Worm (Caenorhabditis elegans) whole organism, midembryonic: ENCODE results near the gene C39E9.7.

Experiments
- T22C8.4 ChIP-seq: fragments of 200-800 bp; sonication (Bioruptor generic); IDR thresholded peaks from 2 replicates; pipeline ENCODE4 v1.3.6; 2022; ENCODE audit warnings: missing genetic modification characterization, missing compliant biosample characterization
- cog-1 ChIP-seq: sonication (generic microtip); optimal IDR thresholded peaks from 2 replicates; lab custom pipeline; 2016; ENCODE audit warnings: missing genetic modification characterization, missing compliant biosample characterization
- flt-1 ChIP-seq: fragments of 200-800 bp; sonication (Bioruptor generic); IDR thresholded peaks from 2 replicates; pipeline ENCODE4 v1.3.6; 2022; ENCODE audit warnings: missing genetic modification characterization, missing compliant biosample characterization
- klf-2 ChIP-seq: fragments of 200-800 bp; sonication (Bioruptor generic); conservative IDR thresholded peaks from 2 replicates; pipeline ENCODE4 v1.3.6; 2022; ENCODE audit warnings: missing genetic modification reagents, missing genetic modification characterization, missing compliant biosample characterization
- med-1 ChIP-seq: sonication (generic microtip); optimal IDR thresholded peaks from 2 replicates; lab custom pipeline; 2017; ENCODE audit warnings: missing genetic modification characterization, mild to moderate bottlenecking, missing compliant biosample characterization, antibody characterized with exemption, missing genetic modification reagents; ENCODE audit not compliant: insufficient read depth
- ref-1 ChIP-seq: fragments of 200-800 bp; sonication (Bioruptor generic); conservative IDR thresholded peaks from 2 replicates; pipeline ENCODE4 v1.3.6; 2022; ENCODE audit warnings: missing genetic modification reagents, missing genetic modification characterization, missing compliant biosample characterization
- tab-1 ChIP-seq: fragments of 200-800 bp; sonication (Bioruptor generic); IDR thresholded peaks from 2 replicates; pipeline ENCODE4 v1.3.6; 2022; ENCODE audit warnings: missing genetic modification characterization, missing compliant biosample characterization
- ztf-23 ChIP-seq: fragments of 200-800 bp; sonication (Bioruptor generic); IDR thresholded peaks from 2 replicates; pipeline ENCODE4 v1.3.6; 2022; ENCODE audit warnings: missing genetic modification reagents, missing genetic modification characterization, missing compliant biosample characterization
- ztf-29 ChIP-seq: fragments of 200-800 bp; sonication (Bioruptor generic); IDR thresholded peaks from 2 replicates; pipeline ENCODE4 v1.3.6; 2022; ENCODE audit warnings: missing genetic modification reagents, missing genetic modification characterization, missing compliant biosample characterization

C39E9.7 gene

ce11 chrIV:13071445-13071844 lies 5.1 kb downstream of the C39E9.7 start, which contains the start of gene scl-8:
Gene scl-8 (plus strand): TSS chrIV:13071745.
- no peak for TF ChIP-seq klf-2 (GFP tag; lab: Robert Waterston, UW)
- no peak for TF ChIP-seq tab-1 (GFP tag; lab: Robert Waterston, UW)
- no peak for TF ChIP-seq T22C8.4 (GFP tag; lab: Robert Waterston, UW)
- TF ChIP-seq ztf-29 (GFP tag; lab: Robert Waterston, UW) = no peak
- TF ChIP-seq med-1 (GFP tag; lab: Kevin White, UChicago) = no peak
- TF ChIP-seq ref-1 = no peak
- no peak for TF ChIP-seq flt-1 (GFP tag; lab: Robert Waterston, UW)
- TF ChIP-seq ztf-23 (GFP tag; lab: Robert Waterston, UW) = no peak
- TF ChIP-seq cog-1 (tag; lab: Kevin White, UChicago) = no peak

ce11 chrIV:13070142-13070541 lies 6.4 kb downstream of the C39E9.7 start, which contains the start of gene scl-7:
Gene scl-7 (plus strand): TSS chrIV:13070442.
- no peak for TF ChIP-seq ztf-29 (GFP tag; lab: Robert Waterston, UW)
- no peak for TF ChIP-seq flt-1 (GFP tag; lab: Robert Waterston, UW)
- no peak for TF ChIP-seq T22C8.4 (GFP tag; lab: Robert Waterston, UW)
- TF ChIP-seq tab-1 (GFP tag; lab: Robert Waterston, UW) = no peak
- TF ChIP-seq med-1 (GFP tag; lab: Kevin White, UChicago) = no peak
- no peak for TF ChIP-seq ztf-23 (GFP tag; lab: Robert Waterston, UW)
- no peak for TF ChIP-seq cog-1 (tag; lab: Kevin White, UChicago)
- TF ChIP-seq klf-2 (GFP tag; lab: Robert Waterston, UW) = no peak
- no peak for TF ChIP-seq ref-1

- TF ChIP-seq tab-1 (GFP tag; lab: Robert Waterston, UW) (no peak), T22C8.4 (GFP tag; lab: Robert Waterston, UW) (no peak), ztf-29 (GFP tag; lab: Robert Waterston, UW) (no peak), med-1 (GFP tag; lab: Kevin White, UChicago) (no peak), ref-1 (no peak), ztf-23 (GFP tag; lab: Robert Waterston, UW) (no peak), klf-2 (GFP tag; lab: Robert Waterston, UW) (no peak), flt-1 (GFP tag; lab: Robert Waterston, UW) (no peak), cog-1 (tag; lab: Kevin White, UChicago) (no peak)
These were observed 8.1 kb downstream of the C39E9.7 start, which contains the start of gene scl-6 for ce11 chrIV:13068451-13068850. Gene scl-6 (plus strand): TSS chrIV:13068751.

ce11 chrIV:13067200-13067599 lies 9.3 kb downstream of the C39E9.7 start, which contains the start of gene col-131:
Gene col-131 (minus strand): TSS chrIV:13067300.
- TF ChIP-seq cog-1 (tag; lab: Kevin White, UChicago) (no peak), ref-1 (no peak), klf-2 (GFP tag; lab: Robert Waterston, UW) (no peak)

ce11 chrIV:13066044-13066443 lies 10.5 kb downstream of the C39E9.7 start:
- TF ChIP-seq ztf-29 (GFP tag; lab: Robert Waterston, UW) (no peak), flt-1 (GFP tag; lab: Robert Waterston, UW) (no peak), T22C8.4 (GFP tag; lab: Robert Waterston, UW) (no peak), med-1 (GFP tag; lab: Kevin White, UChicago) (no peak), klf-2 (GFP tag; lab: Robert Waterston, UW) (no peak), cog-1 (tag; lab: Kevin White, UChicago) (no peak), tab-1 (GFP tag; lab: Robert Waterston, UW) (no peak), ref-1 (no peak), ztf-23 (GFP tag; lab: Robert Waterston, UW) (no peak)

- no peak for TF ChIP-seq ztf-23 (GFP tag; lab: Robert Waterston, UW)
- TF ChIP-seq med-1 (GFP tag; lab: Kevin White, UChicago) = no peak
- TF ChIP-seq tab-1 (GFP tag; lab: Robert Waterston, UW) = no peak
- no peak for TF ChIP-seq cog-1 (tag; lab: Kevin White, UChicago)
- no peak for TF ChIP-seq klf-2 (GFP tag; lab: Robert Waterston, UW)
- TF ChIP-seq ztf-29 (GFP tag; lab: Robert Waterston, UW) = no peak
- TF ChIP-seq ref-1 = no peak
These were observed 12.8 kb downstream of the C39E9.7 start, which contains the start of gene scl-5 for ce11 chrIV:13063714-13064113. Gene scl-5 (plus strand): TSS chrIV:13064014.

ce11 chrIV:13059284-13059683 lies 17.2 kb downstream of the C39E9.7 start, which contains the start of gene scl-3:
Gene scl-3 (plus strand): TSS chrIV:13059584.
- TF ChIP-seq flt-1 (GFP tag; lab: Robert Waterston, UW) (no peak), tab-1 (GFP tag; lab: Robert Waterston, UW) (no peak), cog-1 (tag; lab: Kevin White, UChicago) (no peak), med-1 (GFP tag; lab: Kevin White, UChicago) (no peak), ztf-29 (GFP tag; lab: Robert Waterston, UW) (no peak)

ce11 chrIV:13057418-13057817 lies 19.1 kb downstream of the C39E9.7 start, which contains the start of gene scl-2:
Gene scl-2 (plus strand): TSS chrIV:13057710.
- TF ChIP-seq tab-1 (GFP tag; lab: Robert Waterston, UW) (no peak), flt-1 (GFP tag; lab: Robert Waterston, UW) (no peak)

- TF ChIP-seq T22C8.4 (GFP tag; lab: Robert Waterston, UW) (no peak), klf-2 (GFP tag; lab: Robert Waterston, UW) (no peak), tab-1 (GFP tag; lab: Robert Waterston, UW) (no peak), ztf-29 (GFP tag; lab: Robert Waterston, UW) (no peak), cog-1 (tag; lab: Kevin White, UChicago) (no peak), ref-1 (no peak), med-1 (GFP tag; lab: Kevin White, UChicago) (no peak), ztf-23 (GFP tag; lab: Robert Waterston, UW) (no peak), flt-1 (GFP tag; lab: Robert Waterston, UW) (no peak)
These were observed 20.5 kb downstream of the C39E9.7 start, which contains the start of gene scl-1 for ce11 chrIV:13056026-13056425. Gene scl-1 (plus strand): TSS chrIV:13056326.
